Worm (Caenorhabditis elegans): ENCODE data around the gene lem-2.

- TF ChIP-seq snpc-4 (tag; optimal IDR thresholded peaks at IDR 0.05), result no peak
- TF ChIP-seq nhr-76 (tag; optimal IDR thresholded peaks at IDR 0.05), result no peak
- no peak for TF ChIP-seq alr-1 (tag; optimal IDR thresholded peaks at IDR 0.05; ENCODE audit: borderline replicate concordance)
- no peak for TF ChIP-seq nhr-11 (tag; optimal IDR thresholded peaks at IDR 0.05)
- TF ChIP-seq isw-1 (GFP tag; IDR thresholded peaks at IDR 0.05), result no peak
These were observed 31.3 kb downstream of the lem-2 start, which contains the start of gene col-87 for ce11 chrII:14094590-14094989.
